Fruit fly (Drosophila melanogaster) S2 (cell line): Measurements from ENCODE around the gene CG34117.

Source experiments
- CG8478 ChIP-seq: fragments of >200 bp; optimal IDR thresholded peaks from 2 replicates; lab custom pipeline; 2018
- CTCF ChIP-seq, 2 experiments: fragments of >200 bp; optimal IDR thresholded peaks; 2 replicates each; lab custom pipeline; 2018

- TF ChIP-seq CG8478 (lab: Kevin White, UChicago) (no peak), CTCF (optimal IDR thresholded peaks at IDR 0.05; lab: Kevin White, UChicago) (no peak)
These were observed 33.4 kb upstream of the CG34117 start for dm6 chr3R:9433270-9433669.
